Worm (Caenorhabditis elegans): Measurements from ENCODE around the gene uroc-1.

DNA sequence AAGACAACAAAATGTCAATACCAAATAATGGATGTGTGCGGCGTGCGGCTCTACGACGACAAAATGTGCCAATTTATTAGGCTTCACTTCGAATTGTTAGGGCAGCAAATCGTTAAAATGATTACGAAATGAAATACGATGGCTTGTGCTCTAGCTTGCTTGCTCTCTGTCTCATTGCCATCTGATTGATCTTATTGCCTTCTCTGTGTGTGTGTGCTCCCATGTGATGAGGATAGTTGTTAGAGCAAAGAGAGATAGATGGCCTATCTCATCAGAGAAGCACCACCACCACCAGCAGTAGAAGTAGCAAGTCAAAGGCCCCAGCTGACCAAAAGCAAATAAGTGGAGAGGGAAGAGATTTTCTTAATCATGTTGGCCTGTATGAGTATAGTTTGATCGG is 46.1 kb downstream of the uroc-1 start:
- no peak for TF ChIP-seq daf-12 (tag; optimal IDR thresholded peaks at IDR 0.05)
- no peak for TF ChIP-seq nhr-43 (tag; optimal IDR thresholded peaks at IDR 0.05; ENCODE audit: poor library complexity, severe bottlenecking)

All from whole organism, L3 larva.